Worm (Caenorhabditis elegans) whole organism, L4 larva: ENCODE data around the gene pigs-1.

Experiments used
- D1046.2 ChIP-seq: fragments of 200-800 bp; sonication (Bioruptor generic); IDR thresholded peaks from 2 replicates; pipeline ENCODE4 v1.3.6; 2022; ENCODE audit warnings: missing genetic modification characterization, missing compliant biosample characterization
- F10B5.3 ChIP-seq: sonication (generic microtip); optimal IDR thresholded peaks from 2 replicates; lab custom pipeline; 2016; ENCODE audit warnings: mild to moderate bottlenecking, missing genetic modification characterization, missing compliant biosample characterization
- R02D3.7 ChIP-seq: fragments of 150-350 bp; sonication (generic microtip); optimal IDR thresholded peaks from 3 replicates; lab custom pipeline; 2014; ENCODE audit warnings: missing biosample characterization, missing genetic modification characterization
- Y105C5A.15 ChIP-seq: fragments of 200-800 bp; sonication (Bioruptor generic); IDR thresholded peaks from 2 replicates; pipeline ENCODE4 v1.3.6; 2022; ENCODE audit warnings: missing genetic modification characterization, missing compliant biosample characterization
- Y48G9A.11 ChIP-seq: fragments of 200-800 bp; sonication (Bioruptor generic); IDR thresholded peaks from 2 replicates; pipeline ENCODE4 v1.3.6; 2022; ENCODE audit warnings: missing genetic modification reagents, missing genetic modification characterization, missing compliant biosample characterization
- Y5F2A.4 ChIP-seq: fragments of 200-800 bp; sonication (Bioruptor generic); optimal IDR thresholded peaks from 2 replicates; lab custom pipeline; 2018; ENCODE audit warnings: mild to moderate bottlenecking, missing genetic modification characterization, missing compliant biosample characterization
- Y75B8A.6 ChIP-seq: fragments of 200-800 bp; sonication (Bioruptor generic); IDR thresholded peaks from 2 replicates; pipeline ENCODE4 v1.3.6; 2022; ENCODE audit warnings: missing genetic modification reagents, missing genetic modification characterization, missing compliant biosample characterization
- ZK337.2 ChIP-seq: fragments of 200-800 bp; sonication (Bioruptor generic); IDR thresholded peaks from 2 replicates; pipeline ENCODE4 v1.3.6; 2022; ENCODE audit warnings: missing genetic modification reagents, missing genetic modification characterization, missing compliant biosample characterization
- ZK546.5 ChIP-seq, 2 experiments: sonication (generic microtip); optimal IDR thresholded peaks; 2 replicates each; lab custom pipeline; 2017; ENCODE audit warnings: missing biosample characterization in 2 of 2, missing genetic modification characterization in 2 of 2
- aha-1 ChIP-seq: fragments of 150-350 bp; peaks from one replicate; lab custom pipeline; 2014; ENCODE audit warnings: missing biosample characterization, missing genetic modification characterization
- aly-2 ChIP-seq: sonication (generic microtip); optimal IDR thresholded peaks from 2 replicates; lab custom pipeline; 2018; ENCODE audit warnings: missing biosample characterization, missing genetic modification characterization
- ama-1 ChIP-seq: fragments of 150-350 bp; optimal IDR thresholded peaks from 2 replicates; lab custom pipeline; 2014; ENCODE audit warnings: inconsistent platforms, mixed read lengths
- ceh-20 ChIP-seq: fragments of 200-800 bp; sonication (Bioruptor generic); IDR thresholded peaks from 2 replicates; pipeline ENCODE4 v1.3.6; 2022; ENCODE audit warnings: missing genetic modification reagents, missing genetic modification characterization, missing compliant biosample characterization
- ceh-44 ChIP-seq: fragments of 200-800 bp; sonication (Bioruptor generic); IDR thresholded peaks from 2 replicates; pipeline ENCODE4 v1.3.6; 2022; ENCODE audit warnings: missing genetic modification reagents, missing genetic modification characterization, missing compliant biosample characterization
- ceh-62 ChIP-seq: sonication (generic microtip); optimal IDR thresholded peaks from 2 replicates; lab custom pipeline; 2017; ENCODE audit warnings: missing biosample characterization, missing genetic modification characterization
- ceh-82 ChIP-seq: sonication (generic microtip); optimal IDR thresholded peaks from 2 replicates; lab custom pipeline; 2017; ENCODE audit warnings: missing biosample characterization, missing genetic modification characterization
- dmd-8 ChIP-seq: fragments of 200-800 bp; sonication (Bioruptor generic); IDR thresholded peaks from 2 replicates; pipeline ENCODE4 v1.3.6; 2022; ENCODE audit warnings: missing genetic modification characterization, missing compliant biosample characterization
- dpl-1 ChIP-seq: fragments of 150-350 bp; optimal IDR thresholded peaks from 2 replicates; lab custom pipeline; 2014; ENCODE audit warnings: missing biosample characterization, missing genetic modification reagents, missing genetic modification characterization
- duxl-1 ChIP-seq: sonication (generic microtip); optimal IDR thresholded peaks from 2 replicates; lab custom pipeline; 2016; ENCODE audit warnings: mild to moderate bottlenecking, missing genetic modification characterization, moderate library complexity, missing compliant biosample characterization; ENCODE audit not compliant: poor library complexity
- dve-1 ChIP-seq: sonication (generic microtip); optimal IDR thresholded peaks from 2 replicates; lab custom pipeline; 2017; ENCODE audit warnings: antibody characterized with exemption, mild to moderate bottlenecking, missing genetic modification characterization, missing compliant biosample characterization; ENCODE audit not compliant: insufficient read depth
- egl-27 ChIP-seq: sonication (generic microtip); optimal IDR thresholded peaks from 3 replicates; lab custom pipeline; 2017; ENCODE audit warnings: missing biosample characterization, missing genetic modification reagents, missing genetic modification characterization
- fkh-10 ChIP-seq: fragments of 150-350 bp; optimal IDR thresholded peaks from 2 replicates; lab custom pipeline; 2014; ENCODE audit warnings: missing biosample characterization, missing genetic modification reagents, missing genetic modification characterization
- hmg-1.1 ChIP-seq: fragments of 200-800 bp; sonication (Bioruptor generic); IDR thresholded peaks from 2 replicates; pipeline ENCODE4 v1.3.6; 2022; ENCODE audit warnings: missing genetic modification reagents, missing genetic modification characterization, missing compliant biosample characterization
- jun-1 ChIP-seq: fragments of 150-350 bp; optimal IDR thresholded peaks from 2 replicates; lab custom pipeline; 2014; ENCODE audit warnings: missing biosample characterization, missing genetic modification reagents, missing genetic modification characterization
- lin-13 ChIP-seq: fragments of 150-350 bp; optimal IDR thresholded peaks from 2 replicates; lab custom pipeline; 2014; ENCODE audit warnings: missing biosample characterization, missing genetic modification reagents, missing genetic modification characterization
- lin-39 ChIP-seq: fragments of 150-350 bp; optimal IDR thresholded peaks from 2 replicates; lab custom pipeline; 2014; ENCODE audit warnings: missing biosample characterization, missing genetic modification reagents, missing genetic modification characterization
- mdl-1 ChIP-seq, 2 experiments: fragments of 150-350 bp in 1 of 2; sonication (generic microtip) in 1 of 2; optimal IDR thresholded peaks; 2 replicates each; lab custom pipeline; 2014 to 2017; ENCODE audit warnings: missing biosample characterization in 2 of 2, missing genetic modification characterization in 2 of 2
- nhr-10 ChIP-seq: fragments of 150-350 bp; optimal IDR thresholded peaks from 2 replicates; lab custom pipeline; 2014; ENCODE audit warnings: missing biosample characterization, missing genetic modification characterization
- nhr-111 ChIP-seq: fragments of 200-800 bp; sonication (Bioruptor generic); optimal IDR thresholded peaks from 2 replicates; lab custom pipeline; 2018; ENCODE audit warnings: mild to moderate bottlenecking, missing genetic modification characterization, missing compliant biosample characterization
- nhr-25 ChIP-seq: sonication (generic microtip); optimal IDR thresholded peaks from 2 replicates; lab custom pipeline; 2017; ENCODE audit warnings: missing genetic modification characterization, mild to moderate bottlenecking, missing compliant biosample characterization, antibody characterized with exemption, moderate library complexity, borderline replicate concordance; ENCODE audit not compliant: insufficient read depth
- php-3 ChIP-seq: fragments of 200-800 bp; sonication (Bioruptor generic); IDR thresholded peaks from 2 replicates; pipeline ENCODE4 v1.3.6; 2022; ENCODE audit warnings: missing genetic modification reagents, missing genetic modification characterization, missing compliant biosample characterization
- rbr-2 ChIP-seq: sonication (generic microtip); optimal IDR thresholded peaks from 2 replicates; lab custom pipeline; 2016; ENCODE audit warnings: missing genotype, missing genetic modification characterization, missing compliant biosample characterization
- skn-1 ChIP-seq: fragments of 150-350 bp; optimal IDR thresholded peaks from 2 replicates; lab custom pipeline; 2014; ENCODE audit warnings: missing biosample characterization, missing genetic modification characterization
- snpc-4 ChIP-seq: fragments of 150-350 bp; optimal IDR thresholded peaks from 2 replicates; lab custom pipeline; 2014; ENCODE audit warnings: missing biosample characterization, missing genetic modification characterization
- unc-130 ChIP-seq: sonication (generic microtip); optimal IDR thresholded peaks from 2 replicates; lab custom pipeline; 2016; ENCODE audit warnings: missing genetic modification reagents, missing genetic modification characterization, missing compliant biosample characterization
- vab-7 ChIP-seq: fragments of 200-800 bp; sonication (Bioruptor generic); IDR thresholded peaks from 2 replicates; pipeline ENCODE4 v1.3.6; 2022; ENCODE audit warnings: missing genetic modification reagents, missing genetic modification characterization, missing compliant biosample characterization
- zfp-3 ChIP-seq: fragments of 200-800 bp; sonication (Bioruptor generic); conservative IDR thresholded peaks from 2 replicates; pipeline ENCODE4 v1.3.6; 2022; ENCODE audit warnings: missing genetic modification reagents, missing genetic modification characterization, missing compliant biosample characterization

pigs-1 gene

ce11 chrIV:10128906-10129386 lies 19.9 kb downstream of the pigs-1 start, which contains the start of the genes gtbp-1 and K08F4.3 (continued):
- TF ChIP-seq nhr-111 (no peak), dve-1 (tag; lab: Kevin White, UChicago) (no peak), jun-1 (tag; lab: Kevin White, UChicago) (no peak), nhr-25 (tag; lab: Kevin White, UChicago) (no peak), aly-2 (tag; lab: Kevin White, UChicago) (no peak), F10B5.3 (tag; lab: Kevin White, UChicago) (no peak), R02D3.7 (tag; lab: Kevin White, UChicago) (no peak), unc-130 (peak; percentile 32), lin-13 (peak; percentile 55), dpl-1 (GFP tag; lab: Kevin White, UChicago) (peak; percentile 90), rbr-2 (tag; lab: Kevin White, UChicago) (peak; percentile 57), ZK337.2 (GFP tag; lab: Robert Waterston, UW) (no peak)

ce11 chrIV:10128446-10128845 lies 20.4 kb downstream of the pigs-1 start:
- peak; percentile 60 for TF ChIP-seq aha-1 (tag; lab: Kevin White, UChicago)
- no peak for TF ChIP-seq jun-1 (tag; lab: Kevin White, UChicago)
- TF ChIP-seq, all 104 proteins: peak for 1

DNA sequence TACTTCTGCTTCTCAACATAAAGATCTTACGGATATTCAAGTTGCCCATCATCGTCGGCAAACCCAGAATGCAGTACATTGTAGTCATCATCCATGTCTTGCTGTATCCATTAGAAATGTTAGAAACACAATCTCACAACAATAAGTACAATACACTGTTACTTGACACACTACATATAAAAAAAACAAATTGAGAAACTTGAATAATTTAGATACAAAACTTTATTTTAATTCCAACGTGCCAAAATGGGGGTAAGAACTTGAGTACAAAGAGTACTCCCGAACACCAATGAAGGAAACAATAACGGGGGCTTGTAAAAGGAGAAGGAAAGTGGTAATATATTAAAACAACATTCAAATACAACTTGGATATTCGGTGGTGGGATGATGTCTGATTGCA lies 22.3 kb downstream of the pigs-1 start, which contains the start of gene ctf-18:
Gene ctf-18 (minus strand): TSS at position 101 of the 400 bp plus-strand sequence.
- TF ChIP-seq ama-1 (peak; percentile 60), skn-1 (tag; lab: Kevin White, UChicago) (no peak), aha-1 (tag; lab: Kevin White, UChicago) (peak; percentile 43)

DNA sequence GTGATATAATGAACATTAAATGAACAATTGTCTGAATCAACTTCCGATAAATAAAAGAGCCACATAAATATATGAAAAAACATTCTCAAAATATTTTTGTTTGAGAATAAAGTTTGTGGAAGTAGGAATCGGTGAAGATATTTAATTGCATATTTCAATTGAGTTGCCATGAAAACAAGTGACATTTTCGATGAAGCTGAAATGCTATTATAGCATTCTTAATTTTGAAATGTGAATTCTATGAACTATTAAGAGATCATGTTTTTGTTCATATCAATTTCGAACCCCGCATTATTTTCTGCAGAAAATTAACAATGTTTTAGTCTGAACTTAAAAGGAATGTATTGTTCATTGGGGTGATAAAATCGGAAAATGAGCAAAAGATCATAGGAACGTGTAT lies 26.6 kb downstream of the pigs-1 start, which contains the start of gene irld-21:
Gene irld-21 (minus strand): TSS at position 101 of the 400 bp plus-strand sequence.
- no peak for TF ChIP-seq F10B5.3 (tag; lab: Kevin White, UChicago)
- TF ChIP-seq egl-27 (tag; lab: Kevin White, UChicago): no peak
- no peak for TF ChIP-seq vab-7
- TF ChIP-seq dmd-8 (GFP tag; lab: Robert Waterston, UW): no peak
- no peak for TF ChIP-seq ceh-44 (GFP tag; lab: Robert Waterston, UW)
- TF ChIP-seq ceh-20 (GFP tag; lab: Robert Waterston, UW): no peak
- no peak for TF ChIP-seq hmg-1.1
- no peak for TF ChIP-seq nhr-10 (tag; lab: Kevin White, UChicago)
- no peak for TF ChIP-seq ceh-62 (tag; lab: Kevin White, UChicago)
- TF ChIP-seq ceh-82 (tag; lab: Kevin White, UChicago): no peak
- no peak for TF ChIP-seq Y105C5A.15 (GFP tag; lab: Robert Waterston, UW)

- TF ChIP-seq Y48G9A.11 (GFP tag; lab: Robert Waterston, UW): 0 out of 2 replicates have a peak, but pooled peaks have one; percentile 23
- no peak for TF ChIP-seq zfp-3 (GFP tag; lab: Robert Waterston, UW)
- TF ChIP-seq D1046.2: no peak
- no peak for TF ChIP-seq mdl-1 (tag; optimal IDR thresholded peaks at IDR 0.05; lab: Kevin White, UChicago)
- no peak for TF ChIP-seq fkh-10
- no peak for TF ChIP-seq ceh-20 (GFP tag; lab: Robert Waterston, UW)
- TF ChIP-seq ZK546.5 (tag; optimal IDR thresholded peaks at IDR 0.05; lab: Kevin White, UChicago): no peak
- no peak for TF ChIP-seq lin-39
- TF ChIP-seq Y75B8A.6 (GFP tag; lab: Robert Waterston, UW): no peak
- no peak for TF ChIP-seq php-3 (GFP tag; lab: Robert Waterston, UW)
- TF ChIP-seq duxl-1 (tag; lab: Kevin White, UChicago): no peak
- no peak for TF ChIP-seq snpc-4 (tag; lab: Kevin White, UChicago)
- TF ChIP-seq dmd-8 (GFP tag; lab: Robert Waterston, UW): no peak
- TF ChIP-seq aha-1 (tag; lab: Kevin White, UChicago): peak; percentile 29
- no peak for TF ChIP-seq ceh-44 (GFP tag; lab: Robert Waterston, UW)
- TF ChIP-seq Y5F2A.4 (GFP tag; lab: Kevin White, UChicago): no peak
- TF ChIP-seq ceh-62 (tag; lab: Kevin White, UChicago): no peak
Measured at ce11 chrIV:10116765-10117164, 32.1 kb downstream of the pigs-1 start.
